Worm (Caenorhabditis elegans): ENCODE measurements around the gene mmab-1.

mmab-1 gene

ce11 chrIII:4870478-4870877 is 51.4 kb downstream of the mmab-1 start, which contains the start of gene gipc-1:
TSS of gene gipc-1 (plus strand) at chrIII:4870778.
- TF ChIP-seq pha-4 (tag; optimal IDR thresholded peaks at IDR 0.05) (no peak), ceh-83 (GFP tag; optimal IDR thresholded peaks at IDR 0.05) (no peak), sem-2 (GFP tag; optimal IDR thresholded peaks at IDR 0.05) (no peak)
